Fruit fly (Drosophila melanogaster) Kc167 (cell line): Measurements from ENCODE around the gene mei-38.

Experiments used
- Myc ChIP-seq: fragments of >200 bp; optimal IDR thresholded peaks from 2 replicates; lab custom pipeline; 2017; ENCODE audit warnings: missing external identifiers
- Sin3A ChIP-seq: fragments of >200 bp; optimal IDR thresholded peaks from 2 replicates; lab custom pipeline; 2018; ENCODE audit warnings: missing external identifiers
- h ChIP-seq: fragments of >200 bp; optimal IDR thresholded peaks from 3 replicates; lab custom pipeline; 2018; ENCODE audit warnings: missing external identifiers
- insv ChIP-seq: fragments of >200 bp; optimal IDR thresholded peaks from 3 replicates; lab custom pipeline; 2018; ENCODE audit warnings: missing external identifiers
- psq ChIP-seq: fragments of >200 bp; optimal IDR thresholded peaks from 2 replicates; lab custom pipeline; 2017; ENCODE audit warnings: missing external identifiers
- ttk ChIP-seq: sonication (Bioruptor generic); optimal IDR thresholded peaks from 2 replicates; lab custom pipeline; 2017; ENCODE audit warnings: missing external identifiers

Gene mei-38

dm6 chrX:1476436-1476835 is 427 bp upstream of the mei-38 start:
- TF ChIP-seq ttk (lab: Kevin White, UChicago) (no peak), Myc (no peak), psq (lab: Kevin White, UChicago) (no peak), Sin3A (lab: Kevin White, UChicago) (no peak), h (lab: Kevin White, UChicago) (no peak), insv (lab: Kevin White, UChicago) (no peak)

- TF ChIP-seq insv (lab: Kevin White, UChicago) (no peak), Myc (no peak), Sin3A (lab: Kevin White, UChicago) (no peak), h (lab: Kevin White, UChicago) (no peak), psq (lab: Kevin White, UChicago) (no peak), ttk (lab: Kevin White, UChicago) (no peak)
These were observed 1.6 kb downstream of the mei-38 start, which contains the start of gene rush for dm6 chrX:1478276-1479122. rush (plus strand) TSS chrX:1478552.

dm6 chrX:1480426-1480825 is 3.6 kb downstream of the mei-38 start:
- TF ChIP-seq h (lab: Kevin White, UChicago): no peak
- TF ChIP-seq psq (lab: Kevin White, UChicago): no peak
- TF ChIP-seq Myc: no peak
- no peak for TF ChIP-seq ttk (lab: Kevin White, UChicago)
- no peak for TF ChIP-seq Sin3A (lab: Kevin White, UChicago)
- TF ChIP-seq insv (lab: Kevin White, UChicago): no peak

dm6 chrX:1482840-1483518 is 6.1 kb downstream of the mei-38 start, which contains the start of the genes sta and inc:
sta (minus strand) TSS chrX:1483413.
inc (plus strand) TSS chrX:1483479.
- no peak for TF ChIP-seq psq (lab: Kevin White, UChicago)
- TF ChIP-seq h (lab: Kevin White, UChicago): no peak
- no peak for TF ChIP-seq Myc

dm6 chrX:1507751-1508150 is 30.9 kb downstream of the mei-38 start, which contains the start of gene Nmdar2:
Nmdar2 (minus strand) TSS chrX:1507809.
- no peak for TF ChIP-seq ttk (lab: Kevin White, UChicago)
- TF ChIP-seq psq (lab: Kevin White, UChicago): no peak
- no peak for TF ChIP-seq insv (lab: Kevin White, UChicago)
- TF ChIP-seq h (lab: Kevin White, UChicago): no peak
- TF ChIP-seq Myc: no peak
- TF ChIP-seq Sin3A (lab: Kevin White, UChicago): no peak

dm6 chrX:1508241-1508823 is 31.5 kb downstream of the mei-38 start:
- TF ChIP-seq psq (lab: Kevin White, UChicago) (no peak), insv (lab: Kevin White, UChicago) (no peak), ttk (lab: Kevin White, UChicago) (no peak), Sin3A (lab: Kevin White, UChicago) (no peak), Myc (no peak), h (lab: Kevin White, UChicago) (no peak)

dm6 chrX:1512753-1513226 is 35.9 kb downstream of the mei-38 start, which contains the start of gene CG14795:
CG14795 (minus strand) TSS chrX:1512803.
- TF ChIP-seq ttk (lab: Kevin White, UChicago) (no peak), h (lab: Kevin White, UChicago) (no peak), Myc (no peak), insv (lab: Kevin White, UChicago) (no peak), Sin3A (lab: Kevin White, UChicago) (no peak), psq (lab: Kevin White, UChicago) (no peak)

- TF ChIP-seq psq (lab: Kevin White, UChicago) (no peak), h (lab: Kevin White, UChicago) (no peak), Myc (no peak)
These were observed 37.0 kb downstream of the mei-38 start for dm6 chrX:1513865-1514264.

- TF ChIP-seq psq (lab: Kevin White, UChicago): no peak
- no peak for TF ChIP-seq ttk (lab: Kevin White, UChicago)
- TF ChIP-seq h (lab: Kevin White, UChicago): no peak
- TF ChIP-seq Sin3A (lab: Kevin White, UChicago): no peak
- TF ChIP-seq Myc: no peak
- no peak for TF ChIP-seq insv (lab: Kevin White, UChicago)
These were observed 40.8 kb downstream of the mei-38 start for dm6 chrX:1517618-1518017.
